Worm (Caenorhabditis elegans): ENCODE measurements around the gene laat-1.

ce11 chrII:263563-263962 lies 25.9 kb upstream of the laat-1 start, which contains the start of gene scc-2:
- no peak for TF ChIP-seq sup-37 (GFP tag; optimal IDR thresholded peaks at IDR 0.05)
- no peak for TF ChIP-seq unc-62 (GFP tag; optimal IDR thresholded peaks at IDR 0.05)
- no peak for TF ChIP-seq unc-130 (tag; optimal IDR thresholded peaks at IDR 0.05)
- TF ChIP-seq ztf-11 (tag; optimal IDR thresholded peaks at IDR 0.05), result no peak
- TF ChIP-seq nhr-28 (tag; optimal IDR thresholded peaks at IDR 0.05), result no peak
- no peak for TF ChIP-seq unc-98 (GFP tag; IDR thresholded peaks at IDR 0.05)
- TF ChIP-seq ama-1 (optimal IDR thresholded peaks at IDR 0.05), result no peak
- TF ChIP-seq fkh-10 (GFP tag; optimal IDR thresholded peaks at IDR 0.05), result no peak
- TF ChIP-seq efl-1 (optimal IDR thresholded peaks at IDR 0.05), result no peak
- no peak for TF ChIP-seq efl-1 (GFP tag; optimal IDR thresholded peaks at IDR 0.05 in 1 of 2)
- TF ChIP-seq skn-1 (tag; optimal IDR thresholded peaks at IDR 0.05), result no peak
- TF ChIP-seq snpc-4 (tag; optimal IDR thresholded peaks at IDR 0.05), result no peak
- no peak for TF ChIP-seq aha-1 (tag; optimal IDR thresholded peaks at IDR 0.05)

Data from whole organism, L1 larva.